Fruit fly (Drosophila melanogaster) whole organism, embryonic: ENCODE measurements around the gene MFS9.
A peak's percentile ranks its signal among the peaks of the same experiment; 100 is the strongest.

ENCODE experiments used
- Bdp1 ChIP-seq: fragments of 200-800 bp; sonication (Bioruptor generic); optimal IDR thresholded peaks from 3 replicates; lab custom pipeline; 2016; ENCODE audit warnings: missing biosample characterization, missing genetic modification characterization
- CG11560 ChIP-seq: fragments of 200-800 bp; sonication (Bioruptor generic); IDR thresholded peaks from 3 replicates; pipeline ENCODE4 v1.3.6; 2022; ENCODE audit warnings: missing biosample characterization, missing genetic modification characterization
- CG11696 ChIP-seq: fragments of 200-800 bp; sonication (Bioruptor generic); IDR thresholded peaks from 2 replicates; pipeline ENCODE4 v1.3.6; 2022; ENCODE audit warnings: missing biosample characterization, missing genetic modification characterization
- CG14050 ChIP-seq: fragments of 200-800 bp; sonication (Bioruptor generic); IDR thresholded peaks from 3 replicates; pipeline ENCODE4 v1.3.6; 2022; ENCODE audit warnings: missing biosample characterization, missing genetic modification characterization
- CG14441 ChIP-seq: fragments of 200-800 bp; sonication (Bioruptor generic); IDR thresholded peaks from 2 replicates; pipeline ENCODE4 v1.3.6; 2022; ENCODE audit warnings: missing biosample characterization, missing genetic modification characterization
- CG1603 ChIP-seq: fragments of 200-800 bp; sonication (Bioruptor generic); optimal IDR thresholded peaks from 2 replicates; lab custom pipeline; 2019; ENCODE audit warnings: missing biosample characterization, mild to moderate bottlenecking, missing genetic modification characterization, moderate library complexity
- CG16813 ChIP-seq: fragments of 200-800 bp; sonication (Bioruptor generic); IDR thresholded peaks from 3 replicates; pipeline ENCODE4 v1.3.6; 2022; ENCODE audit warnings: missing biosample characterization, missing genetic modification characterization; ENCODE audit not compliant: partially characterized antibody
- CG18619 ChIP-seq: fragments of 200-800 bp; sonication (Bioruptor generic); optimal IDR thresholded peaks from 3 replicates; lab custom pipeline; 2017; ENCODE audit warnings: missing biosample characterization, mild to moderate bottlenecking, missing genetic modification characterization
- CG2875 ChIP-seq: fragments of 200-800 bp; sonication (Bioruptor generic); optimal IDR thresholded peaks from 2 replicates; lab custom pipeline; 2017; ENCODE audit warnings: missing biosample characterization, mild to moderate bottlenecking, missing genetic modification characterization, missing genetic modification reagents
- CG31388 ChIP-seq: fragments of 200-800 bp; sonication (Bioruptor generic); optimal IDR thresholded peaks from 2 replicates; lab custom pipeline; 2016; ENCODE audit warnings: missing biosample characterization, missing genetic modification characterization
- CG31441 ChIP-seq: fragments of 200-800 bp; sonication (Bioruptor generic); IDR thresholded peaks from 2 replicates; pipeline ENCODE4 v1.3.6; 2022; ENCODE audit warnings: missing biosample characterization, missing genetic modification characterization
- CG3281 ChIP-seq: fragments of 200-800 bp; sonication (Bioruptor generic); optimal IDR thresholded peaks from 3 replicates; lab custom pipeline; 2017; ENCODE audit warnings: missing biosample characterization, mild to moderate bottlenecking, missing genetic modification characterization
- CG34224 ChIP-seq: fragments of 200-800 bp; sonication (Bioruptor generic); IDR thresholded peaks from 3 replicates; pipeline ENCODE4 v1.3.6; 2022; ENCODE audit warnings: missing biosample characterization, missing genetic modification characterization; ENCODE audit not compliant: partially characterized antibody
- CG4282 ChIP-seq: fragments of 200-800 bp; sonication (Bioruptor generic); optimal IDR thresholded peaks from 2 replicates; lab custom pipeline; 2016; ENCODE audit warnings: missing biosample characterization, missing genetic modification characterization
- CG6689 ChIP-seq: fragments of 200-800 bp; sonication (Bioruptor generic); IDR thresholded peaks from 2 replicates; pipeline ENCODE4 v1.3.6; 2022; ENCODE audit warnings: missing biosample characterization, missing genetic modification characterization
- CG6854 ChIP-seq: fragments of 200-800 bp; sonication (Bioruptor generic); optimal IDR thresholded peaks from 3 replicates; lab custom pipeline; 2017; ENCODE audit warnings: missing biosample characterization, mild to moderate bottlenecking, missing genetic modification characterization
- CG7271 ChIP-seq: fragments of 200-800 bp; sonication (Bioruptor generic); optimal IDR thresholded peaks from 2 replicates; lab custom pipeline; 2018; ENCODE audit warnings: missing biosample characterization, mild to moderate bottlenecking, missing genetic modification characterization, moderate library complexity
- CG7556 ChIP-seq: fragments of 200-800 bp; sonication (Bioruptor generic); optimal IDR thresholded peaks from 2 replicates; lab custom pipeline; 2017; ENCODE audit warnings: missing biosample characterization, mild to moderate bottlenecking, missing genetic modification characterization
- Chrac-16 ChIP-seq: fragments of 200-800 bp; sonication (Bioruptor generic); optimal IDR thresholded peaks from 3 replicates; lab custom pipeline; 2016; ENCODE audit warnings: missing biosample characterization, missing genetic modification characterization
- CkIIα-i1 ChIP-seq: fragments of 200-800 bp; sonication (Bioruptor generic); IDR thresholded peaks from 2 replicates; pipeline ENCODE4 v1.3.6; 2022; ENCODE audit warnings: missing biosample characterization, missing genetic modification characterization
- CrebB ChIP-seq: fragments of 200-800 bp; sonication (Bioruptor generic); optimal IDR thresholded peaks from 3 replicates; lab custom pipeline; 2018; ENCODE audit warnings: missing biosample characterization, mild to moderate bottlenecking, missing genetic modification characterization
- Drgx ChIP-seq: fragments of 200-800 bp; sonication (Bioruptor generic); IDR thresholded peaks from 2 replicates; pipeline ENCODE4 v1.3.6; 2022; ENCODE audit warnings: missing biosample characterization, missing genetic modification characterization
- Jarid2 ChIP-seq: fragments of 200-800 bp; sonication (Bioruptor generic); optimal IDR thresholded peaks from 3 replicates; lab custom pipeline; 2017; ENCODE audit warnings: mild to moderate bottlenecking, missing biosample characterization, missing genetic modification reagents, missing genetic modification characterization
- MTF-1 ChIP-seq: fragments of 200-800 bp; sonication (Bioruptor generic); optimal IDR thresholded peaks from 2 replicates; lab custom pipeline; 2018; ENCODE audit warnings: missing biosample characterization, mild to moderate bottlenecking, missing genetic modification characterization, borderline replicate concordance
- Max ChIP-seq: fragments of 200-800 bp; sonication (Bioruptor generic); optimal IDR thresholded peaks from 2 replicates; lab custom pipeline; 2016; ENCODE audit warnings: missing biosample characterization, mild to moderate bottlenecking, missing genetic modification characterization
- Ravus ChIP-seq: fragments of 200-800 bp; sonication (Bioruptor generic); IDR thresholded peaks from 2 replicates; pipeline ENCODE4 v1.3.6; 2022; ENCODE audit warnings: missing biosample characterization, missing genetic modification characterization
- Rx ChIP-seq: fragments of 200-800 bp; sonication (Bioruptor generic); IDR thresholded peaks from 2 replicates; pipeline ENCODE4 v1.3.6; 2022; ENCODE audit warnings: missing biosample characterization, missing genetic modification characterization
- Side ChIP-seq: fragments of 200-800 bp; sonication (Bioruptor generic); optimal IDR thresholded peaks from 2 replicates; lab custom pipeline; 2016; ENCODE audit warnings: missing biosample characterization, missing genetic modification characterization
- Sox100B ChIP-seq: fragments of 200-800 bp; sonication (Bioruptor generic); optimal IDR thresholded peaks from 3 replicates; lab custom pipeline; 2018; ENCODE audit warnings: missing biosample characterization, mild to moderate bottlenecking, missing genetic modification characterization
- Sry-δ ChIP-seq: fragments of 200-800 bp; sonication (Bioruptor generic); optimal IDR thresholded peaks from 2 replicates; lab custom pipeline; 2016; ENCODE audit warnings: missing biosample characterization, missing genetic modification characterization
- YL-1 ChIP-seq: fragments of 200-800 bp; sonication (Bioruptor generic); optimal IDR thresholded peaks from 3 replicates; lab custom pipeline; 2017; ENCODE audit warnings: missing biosample characterization, mild to moderate bottlenecking, missing genetic modification characterization
- al ChIP-seq: fragments of 200-800 bp; sonication (Bioruptor generic); IDR thresholded peaks from 2 replicates; pipeline ENCODE4 v1.3.6; 2022; ENCODE audit warnings: missing biosample characterization, missing genetic modification characterization
- bowl ChIP-seq: fragments of 200-800 bp; sonication (Bioruptor generic); IDR thresholded peaks from 2 replicates; pipeline ENCODE4 v1.3.6; 2022; ENCODE audit warnings: missing biosample characterization, missing genetic modification characterization
- bsh ChIP-seq, 2 experiments: fragments of 200-800 bp; sonication (Bioruptor generic); optimal IDR thresholded peaks; 2 replicates each; lab custom pipeline; 2017 to 2018; ENCODE audit warnings: mild to moderate bottlenecking in 2 of 2, missing biosample characterization in 2 of 2, missing genetic modification characterization in 2 of 2, moderate library complexity in 1 of 2
- btn ChIP-seq: fragments of 200-800 bp; sonication (Bioruptor generic); optimal IDR thresholded peaks from 2 replicates; lab custom pipeline; 2016; ENCODE audit warnings: missing biosample characterization, missing genetic modification characterization
- caup ChIP-seq: fragments of 200-800 bp; sonication (Bioruptor generic); optimal IDR thresholded peaks from 3 replicates; lab custom pipeline; 2017; ENCODE audit warnings: missing biosample characterization, mild to moderate bottlenecking, missing genetic modification characterization, moderate library complexity; ENCODE audit not compliant: severe bottlenecking
- da ChIP-seq: fragments of 200-800 bp; sonication (Bioruptor generic); optimal IDR thresholded peaks from 2 replicates; lab custom pipeline; 2016; ENCODE audit warnings: missing biosample characterization, missing genetic modification characterization
- disco-r ChIP-seq: fragments of 200-800 bp; sonication (Bioruptor generic); optimal IDR thresholded peaks from 2 replicates; lab custom pipeline; 2016; ENCODE audit warnings: missing biosample characterization, missing genetic modification characterization
- dmrt99B ChIP-seq: fragments of 200-800 bp; sonication (Bioruptor generic); optimal IDR thresholded peaks from 2 replicates; lab custom pipeline; 2018; ENCODE audit warnings: missing biosample characterization, mild to moderate bottlenecking, missing genetic modification characterization, moderate library complexity
- gcm2 ChIP-seq: fragments of 200-800 bp; sonication (Bioruptor generic); optimal IDR thresholded peaks from 2 replicates; lab custom pipeline; 2016; ENCODE audit warnings: missing biosample characterization, missing genetic modification characterization
- jumu ChIP-seq: fragments of 200-800 bp; sonication (Bioruptor generic); optimal IDR thresholded peaks from 3 replicates; lab custom pipeline; 2016; ENCODE audit warnings: missing biosample characterization, missing genetic modification characterization
- nerfin-2 ChIP-seq: fragments of 200-800 bp; sonication (Bioruptor generic); IDR thresholded peaks from 2 replicates; pipeline ENCODE4 v1.3.6; 2022; ENCODE audit warnings: missing biosample characterization, missing genetic modification characterization; ENCODE audit not compliant: partially characterized antibody
- onecut ChIP-seq: fragments of 200-800 bp; sonication (Bioruptor generic); IDR thresholded peaks from 2 replicates; pipeline ENCODE4 v1.3.6; 2022; ENCODE audit warnings: missing biosample characterization, missing genetic modification characterization
- otp ChIP-seq: fragments of 200-800 bp; sonication (Bioruptor generic); IDR thresholded peaks from 3 replicates; pipeline ENCODE4, ENCODE4 v1.3.6; 2022; ENCODE audit warnings: missing biosample characterization, missing genetic modification characterization
- prd ChIP-seq, 3 experiments: fragments of >200 bp in 2 of 3; fragments of 200-800 bp in 1 of 3; sonication (Bioruptor generic) in 1 of 3; optimal IDR thresholded peaks in 2 of 3; IDR thresholded peaks in 1 of 3; 2 replicates in 2 of 3; 3 replicates in 1 of 3; pipeline versions ENCODE4 v1.3.6 to Lab custom; 2017 to 2022; ENCODE audit warnings: missing biosample characterization in 1 of 3, missing genetic modification characterization in 1 of 3
- pzg ChIP-seq: fragments of 200-800 bp; sonication (Bioruptor generic); optimal IDR thresholded peaks from 3 replicates; lab custom pipeline; 2018; ENCODE audit warnings: missing biosample characterization, mild to moderate bottlenecking, missing genetic modification characterization, moderate library complexity
- rib ChIP-seq: fragments of 200-800 bp; sonication (Bioruptor generic); IDR thresholded peaks from 2 replicates; pipeline ENCODE4 v1.3.6; 2022; ENCODE audit warnings: missing biosample characterization, missing genetic modification characterization
- run ChIP-seq: fragments of 200-800 bp; sonication (Bioruptor generic); optimal IDR thresholded peaks from 3 replicates; lab custom pipeline; 2018; ENCODE audit warnings: missing biosample characterization, mild to moderate bottlenecking, missing genetic modification characterization
- seq ChIP-seq: fragments of 200-800 bp; sonication (Bioruptor generic); IDR thresholded peaks from 2 replicates; pipeline ENCODE4 v1.3.6; 2022; ENCODE audit warnings: missing biosample characterization, missing genetic modification characterization
- twi ChIP-seq: fragments of 200-800 bp; optimal IDR thresholded peaks from 2 replicates; lab custom pipeline; 2019; ENCODE audit warnings: missing biosample characterization, mild to moderate bottlenecking, missing genetic modification characterization, moderate library complexity
- vfl ChIP-seq: fragments of 200-800 bp; sonication (Bioruptor generic); optimal IDR thresholded peaks from 2 replicates; lab custom pipeline; 2016; ENCODE audit warnings: missing biosample characterization, missing genetic modification characterization

Gene MFS9

DNA sequence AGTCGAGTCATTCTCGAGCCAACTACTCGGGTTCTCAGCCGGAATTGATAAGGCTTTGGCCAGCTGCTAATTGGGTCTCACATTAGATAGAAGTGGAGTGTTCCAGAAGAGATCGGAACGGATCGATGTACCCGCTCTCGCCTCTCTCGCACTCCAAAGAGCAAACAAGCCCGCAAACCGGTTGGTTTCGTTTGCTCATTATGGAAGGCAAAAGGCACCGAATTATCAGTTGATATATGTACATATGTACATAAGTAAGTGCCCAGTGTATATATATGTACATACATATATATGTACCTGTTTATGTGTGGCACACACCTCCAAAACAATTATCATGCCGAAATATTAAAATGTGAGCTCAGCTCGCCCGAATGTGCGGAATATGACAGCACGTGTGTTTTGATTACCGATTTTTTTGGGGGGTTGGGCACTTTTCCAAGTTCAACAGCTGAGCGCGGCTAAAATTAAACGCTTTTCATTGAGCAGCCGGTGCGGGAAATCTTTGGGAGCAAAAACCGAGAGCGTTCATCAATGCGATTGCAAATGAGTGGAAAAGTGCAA, 43.5 kb upstream of the MFS9 start (continued):
- TF ChIP-seq caup (GFP tag; lab: Kevin White, UChicago) = peak; percentile 43
- no peak for TF ChIP-seq otp (GFP tag; lab: Robert Waterston, UW)
- TF ChIP-seq prd (optimal IDR thresholded peaks at IDR 0.05; lab: Kevin White, UChicago) = no peak
- no peak for TF ChIP-seq prd (GFP tag; IDR thresholded peaks at IDR 0.05; lab: Robert Waterston, UW)
- no peak for TF ChIP-seq CG14050 (GFP tag; lab: Robert Waterston, UW)
- TF ChIP-seq btn = no peak
- TF ChIP-seq rib (GFP tag; lab: Robert Waterston, UW) = peak; percentile 41; the same call in 1 of the 2 replicates
- no peak for TF ChIP-seq CG3281 (GFP tag; lab: Kevin White, UChicago)
- TF ChIP-seq Ravus (GFP tag; lab: Robert Waterston, UW) = no peak
- TF ChIP-seq pzg = no peak
- TF ChIP-seq CG11560 = no peak
- no peak for TF ChIP-seq CG31388 (GFP tag; lab: Kevin White, UChicago)
- TF ChIP-seq vfl (GFP tag; lab: Kevin White, UChicago) = no peak
- peak; percentile 61; the same call in 2 of the 3 replicates for TF ChIP-seq CG34224
- TF ChIP-seq bowl = no peak
- peak in 1 of 2 experiments; percentile 32 for TF ChIP-seq bsh (GFP tag; optimal IDR thresholded peaks at IDR 0.05; lab: Kevin White, UChicago)
- TF ChIP-seq onecut = no peak
- TF ChIP-seq Jarid2 (GFP tag; lab: Kevin White, UChicago) = no peak
- TF ChIP-seq CG31441 (GFP tag; lab: Robert Waterston, UW) = no peak
- TF ChIP-seq Side (GFP tag; lab: Kevin White, UChicago) = no peak
- TF ChIP-seq twi = no peak
- TF ChIP-seq seq (GFP tag; lab: Robert Waterston, UW) = no peak
- TF ChIP-seq Rx (GFP tag; lab: Robert Waterston, UW) = no peak
- TF ChIP-seq CG11696 (GFP tag; lab: Robert Waterston, UW) = no peak
- TF ChIP-seq Sox100B = no peak
- TF ChIP-seq, all 482 proteins: peak for 88

DNA sequence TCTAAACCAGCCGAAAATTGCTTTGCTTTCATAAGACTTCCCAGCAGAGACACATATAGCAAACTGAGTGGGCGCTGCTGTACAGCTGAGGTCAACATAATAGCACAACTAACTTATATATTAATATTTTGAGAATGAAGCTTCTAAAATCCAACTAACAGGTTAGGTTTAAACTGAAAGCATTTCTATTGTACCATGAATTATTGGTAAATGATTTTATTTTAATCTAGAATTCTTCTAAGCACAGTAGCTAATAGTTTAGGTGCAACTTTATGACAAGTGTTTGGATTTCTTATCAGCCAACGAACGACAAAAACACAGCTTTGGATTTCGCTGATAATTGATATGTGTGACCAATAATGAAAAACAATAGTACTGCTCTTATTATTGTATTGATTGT, 42.8 kb upstream of the MFS9 start:
- TF ChIP-seq CrebB (tag; lab: Kevin White, UChicago) = no peak
- TF ChIP-seq CG1603 (tag; lab: Kevin White, UChicago) = no peak
- no peak for TF ChIP-seq CkIIα-i1 (GFP tag; lab: Robert Waterston, UW)
- no peak for TF ChIP-seq CG7271
- TF ChIP-seq Drgx (GFP tag; lab: Robert Waterston, UW) = peak; percentile 33; the same call in 1 of the 2 replicates
- no peak for TF ChIP-seq CG4282 (GFP tag; lab: Kevin White, UChicago)
- peak; percentile 48 for TF ChIP-seq CG6689 (GFP tag; lab: Robert Waterston, UW)
- no peak for TF ChIP-seq YL-1
- no peak for TF ChIP-seq nerfin-2
- no peak for TF ChIP-seq gcm2 (GFP tag; lab: Kevin White, UChicago)
- no peak for TF ChIP-seq disco-r
- no peak for TF ChIP-seq Sry-δ (GFP tag; lab: Kevin White, UChicago)
- no peak for TF ChIP-seq jumu (GFP tag; lab: Kevin White, UChicago)
- peak; percentile 53; the same call in 1 of the 2 replicates for TF ChIP-seq al (GFP tag; lab: Robert Waterston, UW)
- no peak for TF ChIP-seq run (tag; lab: Kevin White, UChicago)
- peak; percentile 27 for TF ChIP-seq CG7556
- no peak for TF ChIP-seq CG18619 (GFP tag; lab: Kevin White, UChicago)
- TF ChIP-seq CG16813 (GFP tag; lab: Robert Waterston, UW) = no peak
- TF ChIP-seq CG14441 (GFP tag; lab: Robert Waterston, UW) = peak; percentile 57
- no peak for TF ChIP-seq Bdp1 (GFP tag; lab: Kevin White, UChicago)
- TF ChIP-seq Max (GFP tag; lab: Kevin White, UChicago) = no peak
- TF ChIP-seq Chrac-16 (GFP tag; lab: Kevin White, UChicago) = no peak
- TF ChIP-seq MTF-1 = no peak
- TF ChIP-seq CG2875 = no peak
- no peak for TF ChIP-seq da (GFP tag; lab: Kevin White, UChicago)
- peak; percentile 57 for TF ChIP-seq dmrt99B (tag; lab: Kevin White, UChicago)
- peak; percentile 34 for TF ChIP-seq CG6854 (GFP tag; lab: Kevin White, UChicago)
